Fruit fly (Drosophila melanogaster) whole organism, embryonic: Measurements from ENCODE around the gene CG8326.

Source experiments
- Abd-B ChIP-seq: fragments of 200-800 bp; sonication (Bioruptor generic); optimal IDR thresholded peaks from 2 replicates; lab custom pipeline; 2018; ENCODE audit warnings: missing biosample characterization, mild to moderate bottlenecking, missing genetic modification characterization, moderate library complexity
- Awh ChIP-seq: fragments of 200-800 bp; sonication (Bioruptor generic); IDR thresholded peaks from 2 replicates; pipeline ENCODE4, ENCODE4 v1.3.6; 2022; ENCODE audit warnings: missing biosample characterization, missing genetic modification characterization
- Bgb ChIP-seq: fragments of 200-800 bp; sonication (Bioruptor generic); IDR thresholded peaks from 2 replicates; pipeline ENCODE4 v1.3.6; 2022; ENCODE audit warnings: missing biosample characterization, missing genetic modification characterization; ENCODE audit not compliant: partially characterized antibody
- CG11504 ChIP-seq: fragments of 200-800 bp; sonication (Bioruptor generic); optimal IDR thresholded peaks from 3 replicates; lab custom pipeline; 2019; ENCODE audit warnings: missing biosample characterization, mild to moderate bottlenecking, missing genetic modification characterization, moderate library complexity
- CG32532 ChIP-seq: fragments of 200-800 bp; sonication (Bioruptor generic); IDR thresholded peaks from 2 replicates; pipeline ENCODE4 v1.3.6; 2022; ENCODE audit warnings: missing biosample characterization, missing genetic modification characterization
- CG33557 ChIP-seq: fragments of 200-800 bp; sonication (Bioruptor generic); optimal IDR thresholded peaks from 2 replicates; lab custom pipeline; 2019; ENCODE audit warnings: missing biosample characterization, mild to moderate bottlenecking, missing genetic modification characterization, moderate library complexity
- CG34224 ChIP-seq: fragments of 200-800 bp; sonication (Bioruptor generic); IDR thresholded peaks from 3 replicates; pipeline ENCODE4 v1.3.6; 2022; ENCODE audit warnings: missing biosample characterization, missing genetic modification characterization; ENCODE audit not compliant: partially characterized antibody
- CG3838 ChIP-seq: fragments of 200-800 bp; sonication (Bioruptor generic); optimal IDR thresholded peaks from 3 replicates; lab custom pipeline; 2016; ENCODE audit warnings: missing biosample characterization, missing genetic modification characterization
- CG4707 ChIP-seq: fragments of 200-800 bp; sonication (Bioruptor generic); optimal IDR thresholded peaks from 2 replicates; lab custom pipeline; 2018; ENCODE audit warnings: missing biosample characterization, mild to moderate bottlenecking, missing genetic modification characterization, moderate library complexity
- CG4854 ChIP-seq: fragments of 200-800 bp; sonication (Bioruptor generic); optimal IDR thresholded peaks from 2 replicates; lab custom pipeline; 2016; ENCODE audit warnings: missing biosample characterization, missing genetic modification characterization, inconsistent platforms
- CG6254 ChIP-seq: fragments of 200-800 bp; sonication (Bioruptor generic); optimal IDR thresholded peaks from 3 replicates; lab custom pipeline; 2017; ENCODE audit warnings: mild to moderate bottlenecking, missing biosample characterization, missing genetic modification reagents, missing genetic modification characterization
- CG8478 ChIP-seq: fragments of >200 bp; optimal IDR thresholded peaks from 2 replicates; lab custom pipeline; 2018
- CG9215 ChIP-seq: fragments of 200-800 bp; sonication (Bioruptor generic); IDR thresholded peaks from 2 replicates; pipeline ENCODE4 v1.3.6; 2022; ENCODE audit warnings: missing biosample characterization, missing genetic modification characterization
- CG9609 ChIP-seq: fragments of 200-800 bp; sonication (Bioruptor generic); optimal IDR thresholded peaks from 3 replicates; lab custom pipeline; 2016; ENCODE audit warnings: missing biosample characterization, missing genetic modification characterization
- Camta ChIP-seq: fragments of 200-800 bp; sonication (Bioruptor generic); optimal IDR thresholded peaks from 2 replicates; lab custom pipeline; 2016; ENCODE audit warnings: missing biosample characterization, missing genetic modification characterization
- Drgx ChIP-seq: fragments of 200-800 bp; sonication (Bioruptor generic); IDR thresholded peaks from 2 replicates; pipeline ENCODE4 v1.3.6; 2022; ENCODE audit warnings: missing biosample characterization, missing genetic modification characterization
- Eip74EF ChIP-seq, 2 experiments: fragments of 200-800 bp in 1 of 2; fragments of >200 bp in 1 of 2; sonication (Bioruptor generic) in 1 of 2; optimal IDR thresholded peaks; 2 replicates each; lab custom pipeline; 2017 to 2019; ENCODE audit warnings: missing biosample characterization in 2 of 2, missing genetic modification characterization in 2 of 2, mild to moderate bottlenecking in 1 of 2, moderate library complexity in 1 of 2
- Fer2 ChIP-seq: fragments of 200-800 bp; sonication (Bioruptor generic); optimal IDR thresholded peaks from 2 replicates; lab custom pipeline; 2018; ENCODE audit warnings: missing biosample characterization, mild to moderate bottlenecking, missing genetic modification characterization, moderate library complexity
- Gsc ChIP-seq: fragments of 200-800 bp; sonication (Bioruptor generic); IDR thresholded peaks from 2 replicates; pipeline ENCODE4 v1.3.6; 2022; ENCODE audit warnings: missing biosample characterization, missing genetic modification characterization
- Gug ChIP-seq: fragments of 200-800 bp; sonication (Bioruptor generic); IDR thresholded peaks from 4 replicates; pipeline ENCODE4 v1.3.6; 2022; ENCODE audit warnings: missing biosample characterization, missing genetic modification characterization
- HmgZ ChIP-seq: fragments of 200-800 bp; sonication (Bioruptor generic); optimal IDR thresholded peaks from 2 replicates; lab custom pipeline; 2018; ENCODE audit warnings: missing biosample characterization, mild to moderate bottlenecking, missing genetic modification characterization
- Max ChIP-seq: fragments of 200-800 bp; sonication (Bioruptor generic); optimal IDR thresholded peaks from 2 replicates; lab custom pipeline; 2016; ENCODE audit warnings: missing biosample characterization, mild to moderate bottlenecking, missing genetic modification characterization
- Mrtf ChIP-seq: fragments of 200-800 bp; sonication (Bioruptor generic); IDR thresholded peaks from 3 replicates; pipeline ENCODE4 v1.3.6; 2022; ENCODE audit warnings: missing biosample characterization, missing genetic modification characterization
- NFAT ChIP-seq: fragments of 200-800 bp; sonication (Bioruptor generic); IDR thresholded peaks from 2 replicates; pipeline ENCODE4 v1.3.6; 2022; ENCODE audit warnings: missing biosample characterization, missing genetic modification characterization
- Nf-YB ChIP-seq: fragments of 200-800 bp; sonication (Bioruptor generic); optimal IDR thresholded peaks from 3 replicates; lab custom pipeline; 2019; ENCODE audit warnings: missing biosample characterization, mild to moderate bottlenecking, missing genetic modification characterization, moderate library complexity
- Poxn ChIP-seq: fragments of 200-800 bp; sonication (Bioruptor generic); IDR thresholded peaks from 2 replicates; pipeline ENCODE4 v1.3.6; 2022; ENCODE audit warnings: missing biosample characterization, missing genetic modification characterization
- Ptx1 ChIP-seq: fragments of 200-800 bp; sonication (Bioruptor generic); IDR thresholded peaks from 2 replicates; pipeline ENCODE4 v1.3.6; 2022; ENCODE audit warnings: missing biosample characterization, missing genetic modification characterization
- Sry-β ChIP-seq: fragments of 200-800 bp; sonication (Bioruptor generic); optimal IDR thresholded peaks from 2 replicates; lab custom pipeline; 2018; ENCODE audit warnings: missing biosample characterization, mild to moderate bottlenecking, missing genetic modification characterization, moderate library complexity
- bsh ChIP-seq, 2 experiments: fragments of 200-800 bp; sonication (Bioruptor generic); optimal IDR thresholded peaks; 2 replicates each; lab custom pipeline; 2017 to 2018; ENCODE audit warnings: mild to moderate bottlenecking in 2 of 2, missing biosample characterization in 2 of 2, missing genetic modification characterization in 2 of 2, moderate library complexity in 1 of 2
- btn ChIP-seq: fragments of 200-800 bp; sonication (Bioruptor generic); optimal IDR thresholded peaks from 2 replicates; lab custom pipeline; 2016; ENCODE audit warnings: missing biosample characterization, missing genetic modification characterization
- ci ChIP-seq: fragments of 200-800 bp; sonication (Bioruptor generic); IDR thresholded peaks from 3 replicates; pipeline ENCODE4 v1.3.6; 2022; ENCODE audit warnings: missing biosample characterization, missing genetic modification characterization
- croc ChIP-seq: fragments of 200-800 bp; sonication (Bioruptor generic); conservative IDR thresholded peaks from 3 replicates; pipeline ENCODE4 v1.3.6; 2022; ENCODE audit warnings: missing biosample characterization, missing genetic modification characterization
- ems ChIP-seq: fragments of 200-800 bp; sonication (Bioruptor generic); optimal IDR thresholded peaks from 3 replicates; lab custom pipeline; 2016; ENCODE audit warnings: missing biosample characterization, missing genetic modification characterization
- esg ChIP-seq: fragments of 200-800 bp; sonication (Bioruptor generic); conservative IDR thresholded peaks from 2 replicates; pipeline ENCODE4 v1.3.6; 2022; ENCODE audit warnings: missing biosample characterization, missing genetic modification characterization
- fru ChIP-seq: fragments of >200 bp; optimal IDR thresholded peaks from 2 replicates; lab custom pipeline; 2017
- grau ChIP-seq: fragments of 200-800 bp; optimal IDR thresholded peaks from 3 replicates; lab custom pipeline; 2019; ENCODE audit warnings: missing biosample characterization, mild to moderate bottlenecking, missing genetic modification characterization, moderate library complexity
- gsb-n ChIP-seq: fragments of 200-800 bp; sonication (Bioruptor generic); optimal IDR thresholded peaks from 3 replicates; lab custom pipeline; 2018; ENCODE audit warnings: missing biosample characterization, mild to moderate bottlenecking, missing genetic modification characterization
- h ChIP-seq: fragments of >200 bp; optimal IDR thresholded peaks from 2 replicates; lab custom pipeline; 2017
- jing ChIP-seq: fragments of 200-800 bp; sonication (Bioruptor generic); optimal IDR thresholded peaks from 2 replicates; lab custom pipeline; 2018; ENCODE audit warnings: missing biosample characterization, mild to moderate bottlenecking, missing genetic modification characterization
- ken ChIP-seq: fragments of 200-800 bp; sonication (Bioruptor generic); IDR thresholded peaks from 3 replicates; pipeline ENCODE4 v1.3.6; 2022; ENCODE audit warnings: missing biosample characterization, missing genetic modification characterization
- klu ChIP-seq: fragments of 200-800 bp; sonication (Bioruptor generic); IDR thresholded peaks from 2 replicates; pipeline ENCODE4 v1.3.6; 2022; ENCODE audit warnings: missing biosample characterization, missing genetic modification characterization
- nmo ChIP-seq: fragments of 200-800 bp; sonication (Bioruptor generic); optimal IDR thresholded peaks from 2 replicates; lab custom pipeline; 2018; ENCODE audit warnings: missing biosample characterization, mild to moderate bottlenecking, missing genetic modification characterization, moderate library complexity
- pita ChIP-seq: fragments of 200-800 bp; sonication (Bioruptor generic); optimal IDR thresholded peaks from 2 replicates; lab custom pipeline; 2017; ENCODE audit warnings: missing biosample characterization, mild to moderate bottlenecking, missing genetic modification characterization
- salm ChIP-seq: fragments of 200-800 bp; sonication (Bioruptor generic); optimal IDR thresholded peaks from 2 replicates; lab custom pipeline; 2018; ENCODE audit warnings: missing biosample characterization, mild to moderate bottlenecking, missing genetic modification characterization
- schlank ChIP-seq: fragments of 200-800 bp; sonication (Bioruptor generic); optimal IDR thresholded peaks from 2 replicates; lab custom pipeline; 2018; ENCODE audit warnings: missing biosample characterization, mild to moderate bottlenecking, missing genetic modification characterization
- sens ChIP-seq: fragments of 200-800 bp; sonication (Bioruptor generic); peaks from one replicate; lab custom pipeline; 2016; ENCODE audit warnings: missing biosample characterization, missing genetic modification characterization
- shn ChIP-seq: fragments of 200-800 bp; sonication (Bioruptor generic); optimal IDR thresholded peaks from 3 replicates; lab custom pipeline; 2016; ENCODE audit warnings: missing biosample characterization, missing genetic modification characterization
- slp2 ChIP-seq: fragments of 200-800 bp; sonication (Bioruptor generic); optimal IDR thresholded peaks from 2 replicates; lab custom pipeline; 2016; ENCODE audit warnings: missing biosample characterization, missing genetic modification characterization
- trem ChIP-seq: fragments of 200-800 bp; optimal IDR thresholded peaks from 3 replicates; lab custom pipeline; 2019; ENCODE audit warnings: missing biosample characterization, mild to moderate bottlenecking, missing genetic modification characterization, moderate library complexity
- usp ChIP-seq: fragments of >200 bp; optimal IDR thresholded peaks from 2 replicates; lab custom pipeline; 2017; ENCODE audit warnings: missing biosample characterization, missing genetic modification characterization
- zf30C ChIP-seq: fragments of 200-800 bp; sonication (Bioruptor generic); optimal IDR thresholded peaks from 3 replicates; lab custom pipeline; 2018; ENCODE audit warnings: missing biosample characterization, mild to moderate bottlenecking, missing genetic modification characterization
- zfh1 ChIP-seq: fragments of 200-800 bp; sonication (Bioruptor generic); IDR thresholded peaks from 3 replicates; pipeline ENCODE4 v1.3.6; 2022; ENCODE audit warnings: missing biosample characterization, missing genetic modification characterization

CG8326 gene

DNA sequence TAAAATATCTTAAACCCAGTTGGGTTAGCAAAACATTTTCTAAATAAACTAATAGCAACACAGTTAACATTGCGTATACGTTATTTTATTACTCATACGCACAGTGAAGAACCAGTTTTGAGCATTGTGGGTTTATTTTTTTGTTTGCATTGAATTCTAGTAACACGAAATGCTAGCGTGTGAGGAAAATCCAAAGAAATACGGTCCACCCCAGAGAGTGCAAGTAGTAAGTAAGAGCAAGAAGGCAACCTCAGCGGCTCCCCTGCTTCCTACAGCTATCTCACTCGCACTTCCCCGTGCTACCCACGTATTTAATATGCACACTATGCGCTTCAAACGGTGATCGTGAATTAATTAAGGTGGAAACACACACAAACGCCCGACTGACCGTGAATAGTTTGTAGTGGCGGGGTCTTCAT, 4.3 kb downstream of the CG8326 start (continued):
- peak; percentile 80 for TF ChIP-seq ems (GFP tag; lab: Kevin White, UChicago)
- TF ChIP-seq btn (GFP tag; lab: Kevin White, UChicago): peak; percentile 47
- peak; percentile 91 for TF ChIP-seq nmo (GFP tag; lab: Kevin White, UChicago)
- TF ChIP-seq Ptx1: peak; percentile 85
- TF ChIP-seq Bgb (GFP tag; lab: Robert Waterston, UW): no peak
- TF ChIP-seq NFAT (GFP tag; lab: Robert Waterston, UW): peak; percentile 39; the same call in 1 of the 2 replicates
- no peak for TF ChIP-seq Sry-β (GFP tag; lab: Kevin White, UChicago)
- TF ChIP-seq CG11504 (tag; lab: Kevin White, UChicago): peak; percentile 92
- 0 out of 3 replicates have a peak, but pooled peaks have one; percentile 50 for TF ChIP-seq ken (GFP tag; lab: Robert Waterston, UW)
- TF ChIP-seq schlank (tag; lab: Kevin White, UChicago): peak; percentile 75
- peak; percentile 71 for TF ChIP-seq CG9609 (GFP tag; lab: Kevin White, UChicago)
- peak; percentile 71 for TF ChIP-seq CG4707 (GFP tag; lab: Kevin White, UChicago)
- peak; percentile 74 for TF ChIP-seq CG4854 (GFP tag; lab: Kevin White, UChicago)
- TF ChIP-seq Max (GFP tag; lab: Kevin White, UChicago): peak; percentile 77
- TF ChIP-seq klu: peak; percentile 50
- TF ChIP-seq Abd-B (GFP tag; lab: Kevin White, UChicago): peak; percentile 62
- TF ChIP-seq usp (GFP tag; lab: Kevin White, UChicago): no peak
- TF ChIP-seq pita (GFP tag; lab: Kevin White, UChicago): no peak
- peak; percentile 67 for TF ChIP-seq Nf-YB (GFP tag; lab: Kevin White, UChicago)
- peak; percentile 70 for TF ChIP-seq shn (GFP tag; lab: Kevin White, UChicago)
- no peak for TF ChIP-seq fru (lab: Kevin White, UChicago)
- TF ChIP-seq Camta (GFP tag; lab: Kevin White, UChicago): peak; percentile 68
- peak; percentile 62; the same call in 1 of the 2 replicates for TF ChIP-seq Awh (GFP tag; lab: Robert Waterston, UW)
- TF ChIP-seq CG8478 (lab: Kevin White, UChicago): no peak
- TF ChIP-seq slp2: peak; percentile 81
- no peak for TF ChIP-seq h (lab: Kevin White, UChicago)
- TF ChIP-seq Gsc (GFP tag; lab: Robert Waterston, UW): no peak
- peak; percentile 83 for TF ChIP-seq CG32532 (GFP tag; lab: Robert Waterston, UW)
- peak; percentile 75 for TF ChIP-seq jing (GFP tag; lab: Kevin White, UChicago)
- peak; percentile 69; the same call in 2 of the 3 replicates for TF ChIP-seq zfh1 (GFP tag; lab: Robert Waterston, UW)
- TF ChIP-seq Mrtf (GFP tag; lab: Robert Waterston, UW): peak; percentile 82
- peak; percentile 74 for TF ChIP-seq Fer2 (tag; lab: Kevin White, UChicago)
- peak; percentile 91 for TF ChIP-seq grau (tag; lab: Kevin White, UChicago)
- peak; percentile 0 to 100 for TF ChIP-seq Eip74EF (GFP tag; optimal IDR thresholded peaks at IDR 0.05; lab: Kevin White, UChicago)
- TF ChIP-seq zf30C (GFP tag; lab: Kevin White, UChicago): no peak
- peak; percentile 63 for TF ChIP-seq trem
- peak; percentile 92 for TF ChIP-seq salm (tag; lab: Kevin White, UChicago)
- TF ChIP-seq sens (GFP tag; lab: Kevin White, UChicago): peak; percentile 97
- TF ChIP-seq CG33557 (GFP tag; lab: Kevin White, UChicago): peak; percentile 0
- TF ChIP-seq Gug (GFP tag; lab: Robert Waterston, UW): peak; percentile 70; the same call in 3 of the 4 replicates
- TF ChIP-seq bsh (GFP tag; optimal IDR thresholded peaks at IDR 0.05; lab: Kevin White, UChicago): peak; percentile 71 to 82
- peak; percentile 74 for TF ChIP-seq ci (GFP tag; lab: Robert Waterston, UW)
- peak; percentile 91 for TF ChIP-seq HmgZ
- TF ChIP-seq gsb-n (tag; lab: Kevin White, UChicago): peak; percentile 60
- peak; percentile 93 for TF ChIP-seq Drgx
- TF ChIP-seq esg (GFP tag; lab: Robert Waterston, UW): peak; percentile 77
- no peak for TF ChIP-seq CG34224 (GFP tag; lab: Robert Waterston, UW)
- TF ChIP-seq Poxn (GFP tag; lab: Robert Waterston, UW): peak; percentile 50; the same call in 1 of the 2 replicates
- peak; percentile 62 for TF ChIP-seq CG9215
- peak; percentile 37 for TF ChIP-seq CG3838 (GFP tag; lab: Kevin White, UChicago)
- TF ChIP-seq croc (GFP tag; lab: Robert Waterston, UW): peak; percentile 50; the same call in 2 of the 3 replicates
- peak; percentile 76 for TF ChIP-seq CG6254 (GFP tag; lab: Kevin White, UChicago)
